Fruit fly (Drosophila melanogaster): ENCODE data around the gene gukh.

DNA sequence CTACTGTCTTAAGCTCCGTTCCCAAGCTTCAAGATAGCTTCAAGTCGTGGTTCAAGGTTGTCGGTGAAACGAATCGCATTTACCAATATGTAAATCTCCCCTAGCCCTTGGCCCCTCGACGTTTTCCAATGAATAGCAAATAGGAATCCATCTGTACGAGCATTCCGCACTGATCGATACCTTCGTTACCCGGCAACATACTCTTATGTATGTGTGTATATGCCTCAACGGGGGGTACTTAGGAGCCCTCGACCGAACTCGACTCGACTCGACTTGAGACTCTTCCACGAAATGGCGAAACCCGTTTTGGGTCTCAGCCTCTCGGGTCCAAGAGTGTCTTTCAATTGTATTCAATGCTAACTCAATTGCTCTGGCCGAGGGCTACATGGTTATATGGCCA lies 17.9 kb downstream of the gukh start:
- TF ChIP-seq ttk (optimal IDR thresholded peaks at IDR 0.05) (no peak), Myc (optimal IDR thresholded peaks at IDR 0.05) (no peak)

All from Kc167 (cell line).